Fruit fly (Drosophila melanogaster) whole organism, embryonic: ENCODE measurements around the gene Hpd.

ENCODE experiments used
- CG12299 ChIP-seq: fragments of 200-800 bp; sonication (Bioruptor generic); optimal IDR thresholded peaks from 2 replicates; lab custom pipeline; 2018; ENCODE audit warnings: missing biosample characterization, mild to moderate bottlenecking, missing genetic modification characterization
- CG13775 ChIP-seq: fragments of 200-800 bp; sonication (Bioruptor generic); optimal IDR thresholded peaks from 3 replicates; lab custom pipeline; 2017; ENCODE audit warnings: missing biosample characterization, mild to moderate bottlenecking, missing genetic modification characterization
- CG17186 ChIP-seq: fragments of 200-800 bp; sonication (Bioruptor generic); optimal IDR thresholded peaks from 3 replicates; lab custom pipeline; 2017; ENCODE audit warnings: missing biosample characterization, missing genetic modification reagents, missing genetic modification characterization
- CG3995 ChIP-seq: fragments of 200-800 bp; sonication (Bioruptor generic); optimal IDR thresholded peaks from 3 replicates; lab custom pipeline; 2016; ENCODE audit warnings: missing biosample characterization, missing genetic modification characterization
- Hr3 ChIP-seq: fragments of 200-800 bp; sonication (Bioruptor generic); optimal IDR thresholded peaks from 3 replicates; lab custom pipeline; 2016; ENCODE audit warnings: missing biosample characterization, missing genetic modification characterization
- ap ChIP-seq: fragments of 200-800 bp; sonication (Bioruptor generic); IDR thresholded peaks from 2 replicates; pipeline ENCODE4 v1.3.6; 2022; ENCODE audit warnings: missing biosample characterization, missing genetic modification characterization
- ind ChIP-seq: fragments of 200-800 bp; sonication (Bioruptor generic); optimal IDR thresholded peaks from 3 replicates; lab custom pipeline; 2016; ENCODE audit warnings: missing biosample characterization, missing genetic modification characterization
- nmo ChIP-seq: fragments of 200-800 bp; sonication (Bioruptor generic); optimal IDR thresholded peaks from 2 replicates; lab custom pipeline; 2018; ENCODE audit warnings: missing biosample characterization, mild to moderate bottlenecking, missing genetic modification characterization, moderate library complexity
- zf30C ChIP-seq: fragments of 200-800 bp; sonication (Bioruptor generic); optimal IDR thresholded peaks from 3 replicates; lab custom pipeline; 2018; ENCODE audit warnings: missing biosample characterization, mild to moderate bottlenecking, missing genetic modification characterization

Hpd gene

DNA sequence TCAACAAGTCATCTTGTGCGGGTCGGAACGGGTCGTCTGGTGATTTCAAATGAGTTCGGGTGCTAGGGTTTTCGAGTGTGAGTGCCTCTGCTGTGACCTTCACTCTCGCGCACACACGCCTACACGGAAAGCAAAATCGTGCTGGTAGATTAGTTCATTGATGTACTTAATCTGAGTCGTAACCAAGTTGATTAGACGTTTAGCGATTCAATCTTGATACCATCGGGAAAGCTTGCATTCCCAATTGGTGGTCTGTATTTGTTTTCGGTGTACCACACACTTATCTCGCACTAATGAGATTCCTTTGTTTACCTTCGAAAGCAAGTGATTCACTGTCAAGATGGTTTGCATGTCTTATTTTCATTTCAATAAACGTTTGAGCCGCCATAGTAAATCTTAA, 50.7 kb downstream of the Hpd start (continued):
- TF ChIP-seq nmo (peak; percentile 0), zf30C (peak; percentile 69), ind (GFP tag; lab: Kevin White, UChicago) (peak; percentile 36), ap (no peak), CG17186 (no peak), CG13775 (GFP tag; lab: Kevin White, UChicago) (no peak), Hr3 (GFP tag; lab: Kevin White, UChicago) (no peak), CG12299 (no peak), CG3995 (no peak)
